Worm (Caenorhabditis elegans) whole organism, late embryonic: Measurements from ENCODE around the gene spt-5.
A peak's percentile ranks its signal among the peaks of the same experiment; 100 is the strongest.

Experiments used
- C38D4.7 ChIP-seq: fragments of 200-800 bp; sonication (Bioruptor generic); optimal IDR thresholded peaks from 2 replicates; lab custom pipeline; 2018; ENCODE audit warnings: mild to moderate bottlenecking, missing genetic modification characterization, moderate library complexity, missing compliant biosample characterization
- F13H6.1 ChIP-seq: sonication (generic microtip); optimal IDR thresholded peaks from 2 replicates; lab custom pipeline; 2016; ENCODE audit warnings: missing genetic modification characterization, missing compliant biosample characterization
- K02D7.2 ChIP-seq: sonication (generic microtip); optimal IDR thresholded peaks from 2 replicates; lab custom pipeline; 2017; ENCODE audit warnings: mild to moderate bottlenecking, missing genetic modification characterization, missing compliant biosample characterization
- K09A11.1 ChIP-seq: sonication (generic microtip); optimal IDR thresholded peaks from 2 replicates; lab custom pipeline; 2017; ENCODE audit warnings: antibody characterized with exemption, mild to moderate bottlenecking, missing genetic modification characterization, missing compliant biosample characterization; ENCODE audit not compliant: insufficient read depth
- T23F11.4 ChIP-seq: fragments of 200-800 bp; sonication (Bioruptor generic); optimal IDR thresholded peaks from 2 replicates; lab custom pipeline; 2018; ENCODE audit warnings: mild to moderate bottlenecking, missing genetic modification characterization, missing compliant biosample characterization
- ahr-1 ChIP-seq: sonication (generic microtip); optimal IDR thresholded peaks from 2 replicates; lab custom pipeline; 2016; ENCODE audit warnings: missing genetic modification characterization, missing compliant biosample characterization
- ceh-19 ChIP-seq: fragments of 200-800 bp; sonication (Bioruptor generic); optimal IDR thresholded peaks from 2 replicates; lab custom pipeline; 2018; ENCODE audit warnings: mild to moderate bottlenecking, missing genetic modification characterization, missing compliant biosample characterization
- ceh-2 ChIP-seq: sonication (generic microtip); optimal IDR thresholded peaks from 2 replicates; lab custom pipeline; 2016; ENCODE audit warnings: missing genotype, missing genetic modification characterization, missing compliant biosample characterization
- ceh-22 ChIP-seq: sonication (generic microtip); optimal IDR thresholded peaks from 2 replicates; lab custom pipeline; 2017; ENCODE audit warnings: missing biosample characterization, missing genetic modification characterization
- ceh-31 ChIP-seq: sonication (generic microtip); optimal IDR thresholded peaks from 2 replicates; lab custom pipeline; 2016; ENCODE audit warnings: missing genetic modification characterization, missing compliant biosample characterization
- ceh-45 ChIP-seq: fragments of 200-800 bp; sonication (Bioruptor generic); IDR thresholded peaks from 2 replicates; pipeline ENCODE4 v1.3.6; 2022; ENCODE audit warnings: missing genetic modification reagents, missing genetic modification characterization, missing compliant biosample characterization
- ceh-6 ChIP-seq: fragments of 200-800 bp; sonication (Bioruptor generic); optimal IDR thresholded peaks from 2 replicates; lab custom pipeline; 2018; ENCODE audit warnings: mild to moderate bottlenecking, missing genetic modification characterization, missing compliant biosample characterization
- ceh-9 ChIP-seq: sonication (generic microtip); optimal IDR thresholded peaks from 2 replicates; lab custom pipeline; 2016; ENCODE audit warnings: mild to moderate bottlenecking, missing genetic modification characterization, inconsistent platforms, missing compliant biosample characterization
- che-1 ChIP-seq: sonication (generic microtip); optimal IDR thresholded peaks from 2 replicates; lab custom pipeline; 2016; ENCODE audit warnings: mild to moderate bottlenecking, missing genetic modification characterization, missing compliant biosample characterization
- dmd-4 ChIP-seq: sonication (generic microtip); optimal IDR thresholded peaks from 2 replicates; lab custom pipeline; 2016; ENCODE audit warnings: borderline replicate concordance, missing genetic modification characterization, missing compliant biosample characterization
- elt-4 ChIP-seq: sonication (generic microtip); optimal IDR thresholded peaks from 2 replicates; lab custom pipeline; 2016; ENCODE audit warnings: missing genetic modification characterization, missing compliant biosample characterization
- ets-4 ChIP-seq: sonication (generic microtip); optimal IDR thresholded peaks from 2 replicates; lab custom pipeline; 2016; ENCODE audit warnings: missing genetic modification characterization, missing compliant biosample characterization
- fax-1 ChIP-seq: sonication (generic microtip); optimal IDR thresholded peaks from 2 replicates; lab custom pipeline; 2016; ENCODE audit warnings: missing genotype, missing genetic modification characterization, missing compliant biosample characterization
- hlh-30 ChIP-seq: sonication (generic microtip); optimal IDR thresholded peaks from 2 replicates; lab custom pipeline; 2017; ENCODE audit warnings: antibody characterized with exemption, missing genetic modification characterization, missing compliant biosample characterization; ENCODE audit not compliant: insufficient read depth
- hlh-6 ChIP-seq: sonication (generic microtip); optimal IDR thresholded peaks from 2 replicates; lab custom pipeline; 2016; ENCODE audit warnings: missing genotype, missing genetic modification characterization, missing compliant biosample characterization
- lim-6 ChIP-seq: sonication (generic microtip); optimal IDR thresholded peaks from 2 replicates; lab custom pipeline; 2016; ENCODE audit warnings: missing genetic modification characterization, missing compliant biosample characterization
- lin-11 ChIP-seq: fragments of 200-800 bp; sonication (Bioruptor generic); optimal IDR thresholded peaks from 2 replicates; lab custom pipeline; 2018; ENCODE audit warnings: mild to moderate bottlenecking, missing genetic modification characterization, missing compliant biosample characterization
- madf-2 ChIP-seq: sonication (generic microtip); optimal IDR thresholded peaks from 2 replicates; lab custom pipeline; 2017; ENCODE audit warnings: missing genetic modification characterization, missing compliant biosample characterization
- mec-3 ChIP-seq: sonication (generic microtip); optimal IDR thresholded peaks from 2 replicates; lab custom pipeline; 2016; ENCODE audit warnings: borderline replicate concordance, missing genetic modification characterization, missing compliant biosample characterization
- nfya-1 ChIP-seq: sonication (generic microtip); optimal IDR thresholded peaks from 2 replicates; lab custom pipeline; 2017; ENCODE audit warnings: missing genetic modification characterization, mild to moderate bottlenecking, missing compliant biosample characterization, antibody characterized with exemption, moderate library complexity
- nhr-11 ChIP-seq: fragments of 150-350 bp; optimal IDR thresholded peaks from 2 replicates; lab custom pipeline; 2014; ENCODE audit warnings: missing biosample characterization, missing genetic modification characterization
- npax-4 ChIP-seq: sonication (generic microtip); optimal IDR thresholded peaks from 2 replicates; lab custom pipeline; 2016; ENCODE audit warnings: missing genetic modification characterization, missing compliant biosample characterization
- pat-9 ChIP-seq: fragments of 200-800 bp; sonication (Bioruptor generic); optimal IDR thresholded peaks from 2 replicates; lab custom pipeline; 2018; ENCODE audit warnings: mild to moderate bottlenecking, missing genetic modification characterization, moderate library complexity, missing compliant biosample characterization
- pha-4 ChIP-seq: fragments of 150-350 bp; optimal IDR thresholded peaks from 2 replicates; lab custom pipeline; 2018; ENCODE audit warnings: missing biosample characterization, missing genetic modification reagents, missing genetic modification characterization
- pqm-1 ChIP-seq: sonication (generic microtip); optimal IDR thresholded peaks from 2 replicates; lab custom pipeline; 2016; ENCODE audit warnings: missing genetic modification characterization, missing compliant biosample characterization
- pros-1 ChIP-seq: fragments of 150-350 bp; optimal IDR thresholded peaks from 2 replicates; lab custom pipeline; 2014; ENCODE audit warnings: missing biosample characterization, missing genetic modification reagents, missing genetic modification characterization
- ref-2 ChIP-seq: sonication (generic microtip); optimal IDR thresholded peaks from 2 replicates; lab custom pipeline; 2016; ENCODE audit warnings: missing genetic modification characterization, missing compliant biosample characterization
- rnt-1 ChIP-seq: sonication (generic microtip); optimal IDR thresholded peaks from 2 replicates; lab custom pipeline; 2016; ENCODE audit warnings: missing genetic modification characterization, missing compliant biosample characterization
- sox-4 ChIP-seq: sonication (generic microtip); optimal IDR thresholded peaks from 2 replicates; lab custom pipeline; 2017; ENCODE audit warnings: mild to moderate bottlenecking, missing genetic modification characterization, inconsistent platforms, missing compliant biosample characterization
- syd-9 ChIP-seq: sonication (generic microtip); optimal IDR thresholded peaks from 2 replicates; lab custom pipeline; 2016; ENCODE audit warnings: mild to moderate bottlenecking, missing genetic modification characterization, moderate library complexity, missing compliant biosample characterization
- tbx-2 ChIP-seq: sonication (generic microtip); optimal IDR thresholded peaks from 2 replicates; lab custom pipeline; 2016; ENCODE audit warnings: missing genetic modification characterization, missing compliant biosample characterization
- tbx-7 ChIP-seq: sonication (generic microtip); optimal IDR thresholded peaks from 2 replicates; lab custom pipeline; 2016; ENCODE audit warnings: missing genotype, missing genetic modification characterization, missing compliant biosample characterization
- ttx-3 ChIP-seq: sonication (generic microtip); optimal IDR thresholded peaks from 2 replicates; lab custom pipeline; 2016; ENCODE audit warnings: missing genetic modification reagents, missing genetic modification characterization, missing compliant biosample characterization
- unc-42 ChIP-seq: sonication (generic microtip); optimal IDR thresholded peaks from 2 replicates; lab custom pipeline; 2016; ENCODE audit warnings: missing genotype, missing genetic modification characterization, missing compliant biosample characterization
- unc-86 ChIP-seq: sonication (generic microtip); optimal IDR thresholded peaks from 2 replicates; lab custom pipeline; 2016; ENCODE audit warnings: missing genetic modification characterization, missing compliant biosample characterization
- zip-5 ChIP-seq: sonication (generic microtip); optimal IDR thresholded peaks from 2 replicates; lab custom pipeline; 2016; ENCODE audit warnings: missing genetic modification characterization, missing compliant biosample characterization
- ztf-16 ChIP-seq: sonication (generic microtip); optimal IDR thresholded peaks from 2 replicates; lab custom pipeline; 2017; ENCODE audit warnings: missing genetic modification characterization, missing compliant biosample characterization

The spt-5 gene

ce11 chrIV:12078907-12079523 lies 27.7 kb downstream of the spt-5 start, which contains the start of gene lex-1:
Gene lex-1, plus strand, starts transcription at chrIV:12079473.
- TF ChIP-seq ceh-31 (tag; lab: Kevin White, UChicago) (peak; percentile 26), nfya-1 (peak; percentile 38), unc-42 (peak; percentile 27), T23F11.4 (no peak), hlh-30 (tag; lab: Kevin White, UChicago) (peak; percentile 75), ref-2 (tag; lab: Kevin White, UChicago) (no peak)

ce11 chrIV:12080807-12081206 lies 29.5 kb downstream of the spt-5 start:
- no peak for TF ChIP-seq T23F11.4
- TF ChIP-seq elt-4 (tag; lab: Kevin White, UChicago), result no peak
- TF ChIP-seq K02D7.2 (tag; lab: Kevin White, UChicago), result no peak
- TF ChIP-seq madf-2 (tag; lab: Kevin White, UChicago), result no peak
- TF ChIP-seq ceh-22 (tag; lab: Kevin White, UChicago), result no peak
- TF ChIP-seq unc-42, result no peak
- no peak for TF ChIP-seq lin-11 (tag; lab: Kevin White, UChicago)
- no peak for TF ChIP-seq pqm-1
- no peak for TF ChIP-seq ceh-6 (GFP tag; lab: Kevin White, UChicago)
- TF ChIP-seq ahr-1, result no peak
- TF ChIP-seq lim-6 (tag; lab: Kevin White, UChicago), result no peak
- TF ChIP-seq hlh-6, result no peak
- no peak for TF ChIP-seq tbx-7 (tag; lab: Kevin White, UChicago)
- TF ChIP-seq fax-1 (tag; lab: Kevin White, UChicago), result no peak
- TF ChIP-seq che-1 (tag; lab: Kevin White, UChicago), result no peak
- TF ChIP-seq ztf-16 (tag; lab: Kevin White, UChicago), result no peak
- no peak for TF ChIP-seq npax-4 (tag; lab: Kevin White, UChicago)

ce11 chrIV:12084178-12084577 lies 32.9 kb downstream of the spt-5 start, which contains the start of gene repo-1:
Gene repo-1, plus strand, starts transcription at chrIV:12084478.
- no peak for TF ChIP-seq ceh-45 (GFP tag; lab: Robert Waterston, UW)
- TF ChIP-seq ceh-22 (tag; lab: Kevin White, UChicago), result no peak
- no peak for TF ChIP-seq C38D4.7
- TF ChIP-seq pqm-1, result no peak
- TF ChIP-seq F13H6.1, result no peak
- no peak for TF ChIP-seq pros-1
- TF ChIP-seq unc-42, result no peak
- TF ChIP-seq tbx-7 (tag; lab: Kevin White, UChicago), result no peak
- no peak for TF ChIP-seq tbx-2 (tag; lab: Kevin White, UChicago)
- TF ChIP-seq mec-3 (tag; lab: Kevin White, UChicago), result no peak
- no peak for TF ChIP-seq ets-4 (tag; lab: Kevin White, UChicago)
- TF ChIP-seq madf-2 (tag; lab: Kevin White, UChicago), result no peak
- TF ChIP-seq sox-4 (tag; lab: Kevin White, UChicago), result no peak
- TF ChIP-seq ceh-19 (GFP tag; lab: Kevin White, UChicago), result no peak
- no peak for TF ChIP-seq lim-6 (tag; lab: Kevin White, UChicago)
- no peak for TF ChIP-seq lin-11 (tag; lab: Kevin White, UChicago)
- no peak for TF ChIP-seq syd-9 (tag; lab: Kevin White, UChicago)
- no peak for TF ChIP-seq dmd-4
- TF ChIP-seq ceh-2 (tag; lab: Kevin White, UChicago), result no peak

ce11 chrIV:12084587-12084986 lies 33.3 kb downstream of the spt-5 start:
- no peak for TF ChIP-seq dmd-4
- no peak for TF ChIP-seq K09A11.1
- TF ChIP-seq F13H6.1, result no peak
- no peak for TF ChIP-seq nhr-11 (tag; lab: Kevin White, UChicago)
- no peak for TF ChIP-seq zip-5 (tag; lab: Kevin White, UChicago)
- no peak for TF ChIP-seq pha-4 (tag; lab: Kevin White, UChicago)
- TF ChIP-seq unc-86 (tag; lab: Kevin White, UChicago), result no peak
- no peak for TF ChIP-seq pqm-1
- no peak for TF ChIP-seq ref-2 (tag; lab: Kevin White, UChicago)
- TF ChIP-seq T23F11.4, result no peak
- TF ChIP-seq rnt-1, result no peak
- TF ChIP-seq ceh-45 (GFP tag; lab: Robert Waterston, UW), result no peak
- TF ChIP-seq pat-9 (tag; lab: Kevin White, UChicago), result no peak
- no peak for TF ChIP-seq madf-2 (tag; lab: Kevin White, UChicago)
- TF ChIP-seq ceh-6 (GFP tag; lab: Kevin White, UChicago), result no peak
- no peak for TF ChIP-seq ceh-9 (tag; lab: Kevin White, UChicago)
- TF ChIP-seq hlh-6, result no peak
- no peak for TF ChIP-seq ttx-3
- no peak for TF ChIP-seq fax-1 (tag; lab: Kevin White, UChicago)
- TF ChIP-seq, all 69 proteins: peak for 0
